Worm (Caenorhabditis elegans): ENCODE data around the gene elo-9.
A peak's percentile ranks its signal among the peaks of the same experiment; 100 is the strongest.

The elo-9 gene

DNA sequence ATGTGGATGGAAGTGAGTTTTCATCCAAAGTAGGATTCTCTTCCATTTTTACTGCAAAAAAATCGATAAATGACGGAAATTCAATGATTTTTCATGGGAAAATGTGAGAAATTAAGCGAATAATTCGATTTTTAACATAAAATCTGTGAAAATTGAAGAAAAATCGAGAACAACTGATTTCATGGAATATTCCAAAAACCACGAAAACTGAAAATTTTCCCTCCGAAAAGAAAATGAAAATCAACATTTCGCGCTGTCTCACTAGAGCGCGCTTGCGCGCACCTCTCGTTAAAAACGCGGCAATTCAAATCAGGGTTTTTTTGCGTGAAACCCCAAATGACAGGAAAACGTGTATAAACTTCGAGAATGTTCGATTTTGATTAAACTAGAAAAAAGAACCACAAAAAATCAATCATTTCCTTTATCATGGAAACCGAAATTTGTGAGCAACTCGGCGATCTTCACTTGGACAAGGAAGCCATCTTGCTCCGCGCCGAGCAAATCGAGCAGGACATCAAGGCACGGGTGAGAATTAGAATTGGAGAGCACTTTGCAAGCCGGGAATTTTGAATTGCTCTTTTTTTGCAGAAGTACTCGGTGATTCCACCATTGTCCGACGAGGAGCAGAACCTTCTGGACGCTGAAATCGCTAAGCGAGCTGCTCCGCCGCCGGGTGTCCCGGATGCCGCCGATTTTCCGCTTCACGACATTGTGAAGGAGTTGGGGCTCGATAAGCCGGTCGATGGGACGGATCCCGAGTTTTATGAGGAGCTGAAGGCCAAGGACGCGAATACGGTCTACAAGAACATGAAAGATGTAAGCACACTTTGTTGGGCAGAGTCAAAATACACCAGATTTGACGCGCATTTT lies 46.7 kb upstream of the elo-9 start, which contains the start of the genes Y53F4B.9 and Y53F4B.11 (continued):
- TF ChIP-seq elt-2 (tag; optimal IDR thresholded peaks at IDR 0.05) (peak; percentile 18), nhr-47 (tag; optimal IDR thresholded peaks at IDR 0.05) (peak; percentile 88), mef-2 (tag; optimal IDR thresholded peaks at IDR 0.05) (no peak), dsc-1 (tag; optimal IDR thresholded peaks at IDR 0.05) (peak; percentile 61), ama-1 (optimal IDR thresholded peaks at IDR 0.05) (no peak), vab-15 (tag; optimal IDR thresholded peaks at IDR 0.05) (peak; percentile 38), mdl-1 (tag; optimal IDR thresholded peaks at IDR 0.05) (peak in 1 of 2 experiments; percentile 70), grh-1 (GFP tag; IDR thresholded peaks at IDR 0.05) (peak; percentile 43; the same call in 1 of the 2 replicates), unc-86 (tag; optimal IDR thresholded peaks at IDR 0.05) (peak; percentile 69), ces-1 (GFP tag; optimal IDR thresholded peaks at IDR 0.05) (no peak), nhr-237 (tag; optimal IDR thresholded peaks at IDR 0.05) (peak; percentile 53), ceh-82 (tag; optimal IDR thresholded peaks at IDR 0.05) (peak; percentile 70 to 95 (median 70)), lin-14 (GFP tag; optimal IDR thresholded peaks at IDR 0.05) (peak; percentile 69), xbp-1 (tag; optimal IDR thresholded peaks at IDR 0.05) (peak; percentile 67), pax-3 (tag; optimal IDR thresholded peaks at IDR 0.05) (peak; percentile 63), mab-9 (GFP tag; IDR thresholded peaks at IDR 0.05) (peak; percentile 56; the same call in 1 of the 2 replicates), lir-3 (tag; optimal IDR thresholded peaks at IDR 0.05; ENCODE audit: poor library complexity) (no peak), nhr-71 (tag; optimal IDR thresholded peaks at IDR 0.05) (peak; percentile 86), lin-13 (GFP tag; optimal IDR thresholded peaks at IDR 0.05) (peak; percentile 78), dpl-1 (GFP tag; optimal IDR thresholded peaks at IDR 0.05) (peak; percentile 99 to 100 (median 99)), aly-2 (tag; optimal IDR thresholded peaks at IDR 0.05) (peak; percentile 82), ztf-4 (tag; optimal IDR thresholded peaks at IDR 0.05) (no peak), sox-4 (tag; optimal IDR thresholded peaks at IDR 0.05) (peak; percentile 23), snu-23 (GFP tag; optimal IDR thresholded peaks at IDR 0.05) (peak; percentile 85), irx-1 (tag; optimal IDR thresholded peaks at IDR 0.05) (peak; percentile 58), C34B4.2 (tag; optimal IDR thresholded peaks at IDR 0.05) (no peak), sptf-1 (tag; optimal IDR thresholded peaks at IDR 0.05) (no peak), skn-1 (tag; optimal IDR thresholded peaks at IDR 0.05) (peak; percentile 68), blmp-1 (tag; optimal IDR thresholded peaks at IDR 0.05) (peak; percentile 82), elt-3 (tag; optimal IDR thresholded peaks at IDR 0.05) (peak in 3 of 6 experiments; percentile 10 to 69 (median 53)), tbx-2 (tag; optimal IDR thresholded peaks at IDR 0.05) (peak; percentile 78), hpl-2 (GFP tag; optimal IDR thresholded peaks at IDR 0.05) (no peak), C04F5.9 (tag; optimal IDR thresholded peaks at IDR 0.05) (no peak), pag-3 (tag; optimal IDR thresholded peaks at IDR 0.05; ENCODE audit: borderline replicate concordance, insufficient read depth) (no peak), lin-35 (GFP tag; optimal IDR thresholded peaks at IDR 0.05) (peak; percentile 100), fkh-4 (tag; optimal IDR thresholded peaks at IDR 0.05; ENCODE audit: borderline replicate concordance) (no peak), aha-1 (tag; optimal IDR thresholded peaks at IDR 0.05) (no peak), mep-1 (tag; optimal IDR thresholded peaks at IDR 0.05) (peak; percentile 71), efl-1 (optimal IDR thresholded peaks at IDR 0.05) (peak; percentile 99 to 100), efl-1 (GFP tag; optimal IDR thresholded peaks at IDR 0.05 in 1 of 2) (peak; percentile 100), C16A3.4 (tag; optimal IDR thresholded peaks at IDR 0.05) (peak; percentile 87), rnt-1 (tag; optimal IDR thresholded peaks at IDR 0.05) (peak; percentile 89)

Measured in whole organism, L1 larva.